Worm (Caenorhabditis elegans): ENCODE measurements around the gene gba-4.

gba-4 gene

ce11 chrIV:5370914-5371313 is 20.2 kb upstream of the gba-4 start (continued):
- no peak for TF ChIP-seq lin-1 (GFP tag; IDR thresholded peaks at IDR 0.05)

- TF ChIP-seq spr-1 (tag; optimal IDR thresholded peaks at IDR 0.05): no peak
- no peak for TF ChIP-seq hmg-1.1 (GFP tag; IDR thresholded peaks at IDR 0.05)
- TF ChIP-seq lin-39 (tag; optimal IDR thresholded peaks at IDR 0.05): no peak
- peak; percentile 61 for TF ChIP-seq lin-38 (GFP tag; IDR thresholded peaks at IDR 0.05)
- no peak for TF ChIP-seq ceh-44 (GFP tag; IDR thresholded peaks at IDR 0.05)
- no peak for TF ChIP-seq F44E2.7 (GFP tag; IDR thresholded peaks at IDR 0.05)
- peak; percentile 57 for TF ChIP-seq aha-1 (tag)
Observed at ce11 chrIV:5369414-5369813, 18.7 kb upstream of the gba-4 start, which contains the start of gene F41H10.3. F41H10.3 (plus strand) TSS chrIV:5369801.

- TF ChIP-seq dmd-9 (GFP tag; IDR thresholded peaks at IDR 0.05) (no peak), lin-13 (GFP tag; optimal IDR thresholded peaks at IDR 0.05) (no peak), Y48G9A.11 (GFP tag; IDR thresholded peaks at IDR 0.05) (no peak; the same call in 1 of the 2 replicates), pha-4 (GFP tag; IDR thresholded peaks at IDR 0.05) (no peak), pha-4 (tag; optimal IDR thresholded peaks at IDR 0.05) (no peak), ctbp-1 (GFP tag; IDR thresholded peaks at IDR 0.05) (no peak), D1046.2 (GFP tag; IDR thresholded peaks at IDR 0.05) (no peak), ceh-20 (GFP tag; IDR thresholded peaks at IDR 0.05) (no peak), attf-4 (tag; optimal IDR thresholded peaks at IDR 0.05) (no peak), F37D6.2 (tag; optimal IDR thresholded peaks at IDR 0.05) (no peak), dmd-6 (GFP tag; IDR thresholded peaks at IDR 0.05) (no peak), nhr-102 (tag; optimal IDR thresholded peaks at IDR 0.05) (no peak), mep-1 (tag; optimal IDR thresholded peaks at IDR 0.05) (peak; percentile 35), egl-43 (GFP tag; IDR thresholded peaks at IDR 0.05) (no peak), gei-8 (GFP tag; optimal IDR thresholded peaks at IDR 0.05) (no peak), zfp-2 (tag; optimal IDR thresholded peaks at IDR 0.05) (no peak), F49E8.2 (tag; optimal IDR thresholded peaks at IDR 0.05; ENCODE audit: borderline replicate concordance) (no peak), fos-1 (tag; optimal IDR thresholded peaks at IDR 0.05) (no peak), mdl-1 (tag; optimal IDR thresholded peaks at IDR 0.05) (peak in 1 of 2 experiments; percentile 39), dmd-8 (GFP tag; IDR thresholded peaks at IDR 0.05) (no peak), lsy-2 (tag; optimal IDR thresholded peaks at IDR 0.05) (peak in 1 of 2 experiments; percentile 50), hmg-1.1 (GFP tag; IDR thresholded peaks at IDR 0.05) (peak; percentile 59; the same call in 1 of the 2 replicates), skn-1 (tag; optimal IDR thresholded peaks at IDR 0.05) (no peak), ZK337.2 (GFP tag; IDR thresholded peaks at IDR 0.05) (no peak), lin-15B (tag; optimal IDR thresholded peaks at IDR 0.05) (no peak), vab-7 (GFP tag; IDR thresholded peaks at IDR 0.05) (no peak), nhr-77 (tag; optimal IDR thresholded peaks at IDR 0.05) (no peak), php-3 (GFP tag; IDR thresholded peaks at IDR 0.05) (no peak), ztf-7 (tag; optimal IDR thresholded peaks at IDR 0.05) (no peak), pqm-1 (tag; optimal IDR thresholded peaks at IDR 0.05) (no peak), mdt-29 (GFP tag; IDR thresholded peaks at IDR 0.05) (no peak), tag-97 (GFP tag; IDR thresholded peaks at IDR 0.05) (no peak), ceh-32 (tag; optimal IDR thresholded peaks at IDR 0.05; ENCODE audit: poor library complexity) (no peak), daf-16 (GFP tag; optimal IDR thresholded peaks at IDR 0.05) (no peak), daf-16 (tag; optimal IDR thresholded peaks at IDR 0.05) (peak; percentile 28), unc-130 (GFP tag; optimal IDR thresholded peaks at IDR 0.05) (no peak), zag-1 (tag; optimal IDR thresholded peaks at IDR 0.05) (no peak), F44E2.7 (GFP tag; IDR thresholded peaks at IDR 0.05) (no peak), unc-39 (tag; optimal IDR thresholded peaks at IDR 0.05) (no peak), lin-29 (GFP tag; IDR thresholded peaks at IDR 0.05) (no peak), T20F7.1 (GFP tag; optimal IDR thresholded peaks at IDR 0.05) (no peak), saeg-2 (GFP tag; IDR thresholded peaks at IDR 0.05) (no peak), Y5F2A.4 (GFP tag; optimal IDR thresholded peaks at IDR 0.05) (no peak), ces-1 (GFP tag; optimal IDR thresholded peaks at IDR 0.05) (no peak)
Observed at ce11 chrIV:5368860-5369259, 18.2 kb upstream of the gba-4 start.

Measured in whole organism, L4 larva.